Worm (Caenorhabditis elegans): ENCODE measurements around the gene pnn-1.

The pnn-1 gene

ce11 chrV:13018761-13019160 lies 47.9 kb downstream of the pnn-1 start, which contains the start of gene fmi-1:
Gene fmi-1, plus strand, starts transcription at chrV:13019061.
- TF ChIP-seq die-1 (tag; optimal IDR thresholded peaks at IDR 0.05), result no peak
- TF ChIP-seq Y53G8AR.9 (GFP tag; conservative IDR thresholded peaks at IDR 0.05), result no peak
- no peak for TF ChIP-seq sptf-2 (GFP tag; optimal IDR thresholded peaks at IDR 0.05)
- TF ChIP-seq sdz-38 (tag; optimal IDR thresholded peaks at IDR 0.05), result no peak
- TF ChIP-seq ZK185.1 (tag; optimal IDR thresholded peaks at IDR 0.05; ENCODE audit: poor library complexity, severe bottlenecking), result no peak
- TF ChIP-seq unc-130 (GFP tag; optimal IDR thresholded peaks at IDR 0.05), result no peak
- TF ChIP-seq nhr-80 (tag; optimal IDR thresholded peaks at IDR 0.05), result no peak
- no peak for TF ChIP-seq F39B2.1 (GFP tag; IDR thresholded peaks at IDR 0.05)
- TF ChIP-seq ccch-3 (GFP tag; optimal IDR thresholded peaks at IDR 0.05), result no peak

ce11 chrV:13020014-13020413 lies 49.1 kb downstream of the pnn-1 start:
- TF ChIP-seq lin-35 (GFP tag; optimal IDR thresholded peaks at IDR 0.05) (no peak), hlh-26 (GFP tag; conservative IDR thresholded peaks at IDR 0.05) (no peak), rec-8 (tag; optimal IDR thresholded peaks at IDR 0.05) (no peak), egl-18 (GFP tag; IDR thresholded peaks at IDR 0.05) (no peak), lin-40 (tag; optimal IDR thresholded peaks at IDR 0.05) (no peak), madf-6 (GFP tag; IDR thresholded peaks at IDR 0.05) (no peak), B0019.2 (GFP tag; conservative IDR thresholded peaks at IDR 0.05) (no peak), F39B2.1 (GFP tag; IDR thresholded peaks at IDR 0.05) (no peak), aptf-3 (GFP tag; IDR thresholded peaks at IDR 0.05) (no peak), ekl-4 (GFP tag; IDR thresholded peaks at IDR 0.05) (no peak), unc-62 (GFP tag; optimal IDR thresholded peaks at IDR 0.05) (no peak), ama-1 (optimal IDR thresholded peaks at IDR 0.05) (no peak), ama-1 (GFP tag; optimal IDR thresholded peaks at IDR 0.05) (no peak), nhr-27 (tag; optimal IDR thresholded peaks at IDR 0.05) (no peak), dpl-1 (GFP tag; optimal IDR thresholded peaks at IDR 0.05) (no peak), madf-3 (GFP tag; IDR thresholded peaks at IDR 0.05) (no peak)

ce11 chrV:13020638-13021037 lies 49.7 kb downstream of the pnn-1 start:
- TF ChIP-seq bed-2 (GFP tag; IDR thresholded peaks at IDR 0.05) (no peak), ceh-58 (GFP tag; IDR thresholded peaks at IDR 0.05) (no peak), ztf-26 (tag; optimal IDR thresholded peaks at IDR 0.05) (no peak), snpc-3.4 (tag; optimal IDR thresholded peaks at IDR 0.05) (no peak), D2030.7 (GFP tag; IDR thresholded peaks at IDR 0.05) (no peak), ets-4 (GFP tag; optimal IDR thresholded peaks at IDR 0.05) (no peak), ccch-3 (GFP tag; optimal IDR thresholded peaks at IDR 0.05) (no peak), unc-130 (GFP tag; optimal IDR thresholded peaks at IDR 0.05) (no peak), somi-1 (GFP tag; optimal IDR thresholded peaks at IDR 0.05) (no peak), C17E4.6 (GFP tag; IDR thresholded peaks at IDR 0.05) (no peak), nfya-2 (GFP tag; IDR thresholded peaks at IDR 0.05) (no peak), pha-4 (tag; optimal IDR thresholded peaks at IDR 0.05) (no peak), F37B4.10 (GFP tag; IDR thresholded peaks at IDR 0.05) (no peak), lsl-1 (GFP tag; optimal IDR thresholded peaks at IDR 0.05) (no peak), zim-3 (tag; optimal IDR thresholded peaks at IDR 0.05) (no peak)

ce11 chrV:13021540-13021939 lies 50.6 kb downstream of the pnn-1 start:
- TF ChIP-seq cebp-1 (GFP tag; IDR thresholded peaks at IDR 0.05) (no peak), cebp-1 (tag; optimal IDR thresholded peaks at IDR 0.05) (no peak), rpc-1 (optimal IDR thresholded peaks at IDR 0.05) (no peak), rpc-1 (tag; optimal IDR thresholded peaks at IDR 0.05) (no peak), tlf-1 (GFP tag; optimal IDR thresholded peaks at IDR 0.05) (no peak), Y95B8A.8 (GFP tag; IDR thresholded peaks at IDR 0.05) (no peak), F23B12.7 (tag; optimal IDR thresholded peaks at IDR 0.05; ENCODE audit: insufficient read depth) (no peak), gei-17 (GFP tag; optimal IDR thresholded peaks at IDR 0.05) (no peak), lag-1 (GFP tag; IDR thresholded peaks at IDR 0.05) (no peak), attf-3 (GFP tag; conservative IDR thresholded peaks at IDR 0.05) (no peak), xnd-1 (tag; optimal IDR thresholded peaks at IDR 0.05) (no peak), bed-2 (GFP tag; IDR thresholded peaks at IDR 0.05) (no peak), dpl-1 (GFP tag; optimal IDR thresholded peaks at IDR 0.05) (no peak)
